Fruit fly (Drosophila melanogaster): Measurements from ENCODE around the gene RpL17.

The RpL17 gene

DNA sequence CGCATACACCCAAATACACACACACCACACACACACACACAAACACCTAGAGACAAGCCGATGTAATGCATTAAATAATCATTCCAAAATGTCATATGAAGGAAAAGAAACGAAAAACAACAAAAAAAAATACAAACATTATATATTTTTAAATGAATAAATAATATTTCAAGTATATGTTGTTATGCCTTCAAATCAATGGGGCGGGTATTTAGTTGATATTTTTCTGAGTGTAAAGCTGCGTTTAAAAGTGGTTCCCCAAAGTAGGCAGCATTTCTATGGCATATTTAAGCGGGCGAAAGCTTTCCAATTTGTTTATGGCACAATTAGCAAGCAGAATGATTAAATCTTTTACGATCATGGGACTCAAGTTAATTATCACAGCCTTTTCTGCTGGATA is 24.8 kb downstream of the RpL17 start:
- TF ChIP-seq unpg (GFP tag; optimal IDR thresholded peaks at IDR 0.05) (peak; percentile 10), CG8478 (optimal IDR thresholded peaks at IDR 0.05) (no peak), sim (GFP tag; IDR thresholded peaks at IDR 0.05) (0 out of 2 replicates have a peak, but pooled peaks have one; percentile 29), CG6765 (GFP tag; optimal IDR thresholded peaks at IDR 0.05) (no peak), Blimp-1 (GFP tag; optimal IDR thresholded peaks at IDR 0.05) (peak; percentile 22), Bgb (GFP tag; IDR thresholded peaks at IDR 0.05; ENCODE audit: partially characterized antibody) (no peak), HLHmδ (GFP tag; optimal IDR thresholded peaks at IDR 0.05) (no peak), Meics (GFP tag; optimal IDR thresholded peaks at IDR 0.05) (peak; percentile 4), psq (GFP tag; optimal IDR thresholded peaks at IDR 0.05) (no peak), chinmo (GFP tag; IDR thresholded peaks at IDR 0.05; ENCODE audit: partially characterized antibody) (no peak), CG12155 (GFP tag; optimal IDR thresholded peaks at IDR 0.05) (no peak), Sin3A (optimal IDR thresholded peaks at IDR 0.05) (no peak), Fer1 (GFP tag; optimal IDR thresholded peaks at IDR 0.05) (no peak), peb (GFP tag; IDR thresholded peaks at IDR 0.05) (no peak), CG1647 (GFP tag; optimal IDR thresholded peaks at IDR 0.05) (no peak), Xbp1 (GFP tag; optimal IDR thresholded peaks at IDR 0.05) (no peak), Drgx (GFP tag; IDR thresholded peaks at IDR 0.05) (peak; percentile 53), sisA (GFP tag; IDR thresholded peaks at IDR 0.05) (no peak), CrebB (tag; optimal IDR thresholded peaks at IDR 0.05) (no peak), CG15011 (GFP tag; optimal IDR thresholded peaks at IDR 0.05) (no peak), tll (GFP tag; optimal IDR thresholded peaks at IDR 0.05) (no peak), HmgZ (tag; optimal IDR thresholded peaks at IDR 0.05) (no peak), CG18764 (GFP tag; optimal IDR thresholded peaks at IDR 0.05) (no peak), lov (optimal IDR thresholded peaks at IDR 0.05) (no peak), lov (GFP tag; IDR thresholded peaks at IDR 0.05) (no peak), Asciz (GFP tag; optimal IDR thresholded peaks at IDR 0.05) (no peak), CG2199 (GFP tag; IDR thresholded peaks at IDR 0.05) (no peak), Scr (GFP tag; IDR thresholded peaks at IDR 0.05; ENCODE audit: partially characterized antibody) (no peak), slbo (GFP tag; IDR thresholded peaks at IDR 0.05) (no peak; the same call in 1 of the 2 replicates), CG17829 (tag; optimal IDR thresholded peaks at IDR 0.05) (no peak), CG9609 (GFP tag; optimal IDR thresholded peaks at IDR 0.05) (no peak), Fer2 (tag; optimal IDR thresholded peaks at IDR 0.05) (no peak), CG1603 (tag; optimal IDR thresholded peaks at IDR 0.05) (no peak), zen (tag; optimal IDR thresholded peaks at IDR 0.05) (no peak), cg (GFP tag; optimal IDR thresholded peaks at IDR 0.05) (peak; percentile 25), ind (GFP tag; optimal IDR thresholded peaks at IDR 0.05) (peak; percentile 13), sna (GFP tag; IDR thresholded peaks at IDR 0.05; ENCODE audit: partially characterized antibody) (no peak), CG15269 (tag; optimal IDR thresholded peaks at IDR 0.05) (peak; percentile 17), D (optimal IDR thresholded peaks at IDR 0.05) (no peak), D (GFP tag; optimal IDR thresholded peaks at IDR 0.05) (no peak), slou (GFP tag; optimal IDR thresholded peaks at IDR 0.05) (no peak), H15 (GFP tag; IDR thresholded peaks at IDR 0.05) (no peak), kah (GFP tag; optimal IDR thresholded peaks at IDR 0.05) (no peak), ken (GFP tag; IDR thresholded peaks at IDR 0.05) (no peak), sd (tag; optimal IDR thresholded peaks at IDR 0.05) (no peak), schlank (tag; optimal IDR thresholded peaks at IDR 0.05) (no peak), Pdp1 (GFP tag; optimal IDR thresholded peaks at IDR 0.05) (no peak), CG16815 (GFP tag; optimal IDR thresholded peaks at IDR 0.05) (no peak), sima (GFP tag; optimal IDR thresholded peaks at IDR 0.05) (no peak), Max (GFP tag; optimal IDR thresholded peaks at IDR 0.05) (no peak), gsb (GFP tag; IDR thresholded peaks at IDR 0.05) (no peak), Hr39 (optimal IDR thresholded peaks at IDR 0.05) (no peak), CG5953 (GFP tag; IDR thresholded peaks at IDR 0.05) (no peak)

Data from whole organism, embryonic.